Worm (Caenorhabditis elegans): ENCODE data around the gene F59A7.11.

F59A7.11 gene

DNA sequence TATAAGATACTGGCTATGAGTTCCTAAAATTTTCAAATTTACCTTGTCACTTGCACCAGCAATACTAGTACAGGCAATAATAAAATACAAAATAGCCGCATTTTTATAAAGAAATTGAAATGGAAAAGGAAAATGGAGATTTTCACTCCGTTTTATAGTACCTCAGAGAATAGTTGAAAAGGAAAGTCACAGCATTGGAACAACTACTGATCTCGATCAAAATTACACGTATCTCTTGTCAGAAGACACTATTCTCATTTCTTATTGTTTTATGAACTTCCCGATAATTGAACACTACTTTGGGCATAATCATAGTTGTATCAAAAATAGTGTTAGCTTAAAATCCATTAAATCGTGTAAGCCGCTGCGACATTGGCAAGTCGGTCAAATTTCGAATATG is 37.8 kb upstream of the F59A7.11 start, which contains the start of gene Y40B10A.11:
TSS of gene Y40B10A.11 (minus strand) at position 101 of the 400 bp plus-strand sequence.
- TF ChIP-seq bed-2 (GFP tag; IDR thresholded peaks at IDR 0.05): no peak

DNA sequence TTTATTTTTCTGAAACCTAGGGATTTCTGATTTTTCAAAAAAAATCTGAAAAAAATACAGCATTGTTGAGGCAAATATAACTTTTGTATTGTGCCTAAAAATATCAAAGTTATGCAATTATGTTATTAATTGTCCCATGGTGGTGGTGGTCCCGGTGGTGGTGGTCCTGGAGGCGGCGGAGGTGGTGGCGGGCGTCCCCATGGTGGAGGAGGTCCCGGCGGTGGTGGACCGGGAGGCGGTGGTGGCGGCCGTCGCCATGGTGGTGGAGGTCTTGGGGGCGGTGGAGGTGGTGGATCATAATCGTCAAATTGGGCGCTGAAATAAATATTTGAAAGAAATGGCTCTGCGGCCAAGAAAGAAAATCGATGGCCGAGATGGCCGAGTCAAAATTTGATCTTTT is 37.1 kb upstream of the F59A7.11 start:
- TF ChIP-seq lin-26 (GFP tag; IDR thresholded peaks at IDR 0.05): 0 out of 2 replicates have a peak, but pooled peaks have one; percentile 48
- TF ChIP-seq egl-18 (GFP tag; IDR thresholded peaks at IDR 0.05): 0 out of 2 replicates have a peak, but pooled peaks have one; percentile 28
- no peak for TF ChIP-seq him-1 (tag; optimal IDR thresholded peaks at IDR 0.05)
- TF ChIP-seq dox-1 (GFP tag; IDR thresholded peaks at IDR 0.05): no peak
- 0 out of 2 replicates have a peak, but pooled peaks have one; percentile 8 for TF ChIP-seq hsf-1 (GFP tag; IDR thresholded peaks at IDR 0.05)
- TF ChIP-seq K12H6.12 (tag; optimal IDR thresholded peaks at IDR 0.05): no peak
- TF ChIP-seq ets-4 (GFP tag; optimal IDR thresholded peaks at IDR 0.05): no peak
- 0 out of 2 replicates have a peak, but pooled peaks have one; percentile 38 for TF ChIP-seq madf-3 (GFP tag; IDR thresholded peaks at IDR 0.05)
- peak; percentile 97 for TF ChIP-seq egrh-3 (GFP tag; IDR thresholded peaks at IDR 0.05)
- peak; percentile 93 for TF ChIP-seq zfh-2 (GFP tag; conservative IDR thresholded peaks at IDR 0.05)

- TF ChIP-seq tbx-9 (tag; optimal IDR thresholded peaks at IDR 0.05; ENCODE audit: borderline replicate concordance): no peak
- TF ChIP-seq aptf-3 (GFP tag; IDR thresholded peaks at IDR 0.05): no peak
- TF ChIP-seq nhr-80 (tag; optimal IDR thresholded peaks at IDR 0.05): peak; percentile 31
These were observed 36.4 kb upstream of the F59A7.11 start, which contains the start of gene comt-4 for ce11 chrV:2050136-2050535. Gene comt-4, minus strand, starts transcription at chrV:2050185.

DNA sequence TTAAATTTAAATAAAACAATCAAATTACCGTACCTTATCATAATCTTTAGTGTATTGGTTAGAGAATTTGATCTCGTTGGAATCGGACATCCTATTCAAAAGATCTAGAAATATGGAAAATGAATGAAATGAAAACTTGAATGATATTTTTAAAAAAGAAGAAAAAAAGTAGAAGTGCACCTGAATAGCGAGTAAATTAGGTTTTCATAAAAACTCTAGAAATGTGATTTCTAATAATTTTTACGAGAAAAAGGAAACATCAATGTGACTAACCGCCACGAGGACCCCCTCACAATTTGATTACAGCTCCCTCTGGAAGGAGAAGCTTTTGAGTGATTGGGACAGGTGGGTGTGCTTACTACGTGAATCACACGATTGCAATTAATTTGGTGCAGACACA is 32.2 kb upstream of the F59A7.11 start, which contains the start of gene Y40B10A.5:
TSS of gene Y40B10A.5 (minus strand) at position 101 of the 400 bp plus-strand sequence.
- TF ChIP-seq F52B5.7 (tag; optimal IDR thresholded peaks at IDR 0.05): no peak
- no peak for TF ChIP-seq ceh-91 (GFP tag; IDR thresholded peaks at IDR 0.05)
- no peak for TF ChIP-seq tbp1 (GFP tag; optimal IDR thresholded peaks at IDR 0.05)
- TF ChIP-seq egl-44 (GFP tag; IDR thresholded peaks at IDR 0.05): no peak
- no peak for TF ChIP-seq ztf-3 (GFP tag; optimal IDR thresholded peaks at IDR 0.05)
- TF ChIP-seq lir-1 (GFP tag; conservative IDR thresholded peaks at IDR 0.05): no peak
- TF ChIP-seq ztf-22 (GFP tag; optimal IDR thresholded peaks at IDR 0.05): no peak
- no peak for TF ChIP-seq lsy-27 (tag; optimal IDR thresholded peaks at IDR 0.05; ENCODE audit: borderline replicate concordance, insufficient read depth)
- no peak for TF ChIP-seq let-526 (GFP tag; IDR thresholded peaks at IDR 0.05)

DNA sequence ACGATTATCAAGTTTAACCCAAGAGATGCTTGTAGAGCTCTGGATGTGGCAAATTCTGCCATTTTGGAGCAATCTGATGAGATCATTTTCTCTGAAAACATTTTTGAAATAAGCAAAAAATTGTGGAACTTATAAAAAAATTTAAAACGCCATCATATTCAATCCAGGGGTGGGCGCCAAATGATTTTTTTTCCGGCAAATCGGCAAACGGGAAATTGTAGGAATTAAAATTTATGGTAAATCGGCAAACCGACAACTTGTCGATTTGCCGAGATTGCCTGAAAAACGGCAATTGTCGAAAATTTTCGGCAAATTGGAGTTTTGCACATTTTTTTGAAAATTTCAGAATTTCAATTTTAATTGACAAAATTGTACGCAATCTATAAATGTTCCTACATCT is 21.8 kb upstream of the F59A7.11 start, which contains the start of gene srab-23:
TSS of gene srab-23 (minus strand) at position 101 of the 400 bp plus-strand sequence.
- TF ChIP-seq tbp1 (GFP tag; optimal IDR thresholded peaks at IDR 0.05): no peak
- no peak for TF ChIP-seq ztf-3 (GFP tag; optimal IDR thresholded peaks at IDR 0.05)
- no peak for TF ChIP-seq fkh-3 (tag; optimal IDR thresholded peaks at IDR 0.05)
- TF ChIP-seq madf-3 (GFP tag; IDR thresholded peaks at IDR 0.05): no peak
- TF ChIP-seq ets-4 (GFP tag; optimal IDR thresholded peaks at IDR 0.05): no peak
- no peak for TF ChIP-seq tbx-9 (tag; optimal IDR thresholded peaks at IDR 0.05; ENCODE audit: borderline replicate concordance)
- no peak for TF ChIP-seq Y56A3A.18 (GFP tag; IDR thresholded peaks at IDR 0.05)
- no peak for TF ChIP-seq K12H6.12 (tag; optimal IDR thresholded peaks at IDR 0.05)
- no peak for TF ChIP-seq chd-7 (tag; optimal IDR thresholded peaks at IDR 0.05)

ce11 chrV:2031454-2031853 is 17.7 kb upstream of the F59A7.11 start, which contains the start of gene hil-6:
Gene hil-6, minus strand, starts transcription at chrV:2031554.
- no peak for TF ChIP-seq akir-1 (GFP tag; optimal IDR thresholded peaks at IDR 0.05)
- TF ChIP-seq lir-1 (GFP tag; conservative IDR thresholded peaks at IDR 0.05): no peak
- no peak for TF ChIP-seq sdz-38 (tag; optimal IDR thresholded peaks at IDR 0.05)
- no peak for TF ChIP-seq athp-1 (tag; optimal IDR thresholded peaks at IDR 0.05)
- no peak for TF ChIP-seq nhr-27 (tag; optimal IDR thresholded peaks at IDR 0.05)
- no peak for TF ChIP-seq egl-18 (GFP tag; IDR thresholded peaks at IDR 0.05)
- no peak for TF ChIP-seq fkh-3 (tag; optimal IDR thresholded peaks at IDR 0.05)
- no peak for TF ChIP-seq hlh-26 (GFP tag; conservative IDR thresholded peaks at IDR 0.05)
- no peak for TF ChIP-seq somi-1 (GFP tag; optimal IDR thresholded peaks at IDR 0.05)
- TF ChIP-seq K11D2.4 (GFP tag; IDR thresholded peaks at IDR 0.05): no peak
- no peak for TF ChIP-seq ztf-28 (GFP tag; IDR thresholded peaks at IDR 0.05)
- TF ChIP-seq zfh-2 (GFP tag; conservative IDR thresholded peaks at IDR 0.05): no peak
